Worm (Caenorhabditis elegans) whole organism, L4 larva: ENCODE measurements around the gene C14A11.9.

Experiments used
- D1046.2 ChIP-seq: fragments of 200-800 bp; sonication (Bioruptor generic); IDR thresholded peaks from 2 replicates; pipeline ENCODE4 v1.3.6; 2022; ENCODE audit warnings: missing genetic modification characterization, missing compliant biosample characterization
- F49E8.2 ChIP-seq: sonication (generic microtip); optimal IDR thresholded peaks from 2 replicates; lab custom pipeline; 2016; ENCODE audit warnings: missing compliant biosample characterization, mild to moderate bottlenecking, missing genetic modification characterization, borderline replicate concordance
- dpl-1 ChIP-seq: fragments of 150-350 bp; optimal IDR thresholded peaks from 2 replicates; lab custom pipeline; 2014; ENCODE audit warnings: missing biosample characterization, missing genetic modification reagents, missing genetic modification characterization
- hlh-11 ChIP-seq: fragments of 200-800 bp; sonication (Bioruptor generic); optimal IDR thresholded peaks from 2 replicates; lab custom pipeline; 2018; ENCODE audit warnings: mild to moderate bottlenecking, missing genetic modification characterization, missing compliant biosample characterization
- mes-2 ChIP-seq: sonication (generic microtip); optimal IDR thresholded peaks from 2 replicates; lab custom pipeline; 2016; ENCODE audit warnings: missing genotype, mild to moderate bottlenecking, missing genetic modification characterization, missing compliant biosample characterization; ENCODE audit not compliant: poor library complexity, severe bottlenecking
- pha-4 ChIP-seq, 2 experiments: fragments of 150-350 bp in 1 of 2; fragments of 200-800 bp in 1 of 2; sonication (Bioruptor generic) in 1 of 2; IDR thresholded peaks in 1 of 2; optimal IDR thresholded peaks in 1 of 2; 2 replicates each; pipeline versions ENCODE4 v1.3.6 to Lab custom; 2014 to 2022; ENCODE audit warnings: missing genetic modification characterization in 2 of 2, missing genetic modification reagents in 2 of 2, missing biosample characterization in 1 of 2, missing compliant biosample characterization in 1 of 2
- unc-62 ChIP-seq, 3 experiments: fragments of 150-350 bp in 1 of 3; sonication (generic microtip); optimal IDR thresholded peaks in 2 of 3; peaks in 1 of 3; 1 replicate in 1 of 3; 2 replicates in 2 of 3; lab custom pipeline; 2014 to 2017; ENCODE audit warnings: missing biosample characterization in 3 of 3, missing genetic modification characterization in 3 of 3, missing genetic modification reagents in 3 of 3, missing genotype in 1 of 3

DNA sequence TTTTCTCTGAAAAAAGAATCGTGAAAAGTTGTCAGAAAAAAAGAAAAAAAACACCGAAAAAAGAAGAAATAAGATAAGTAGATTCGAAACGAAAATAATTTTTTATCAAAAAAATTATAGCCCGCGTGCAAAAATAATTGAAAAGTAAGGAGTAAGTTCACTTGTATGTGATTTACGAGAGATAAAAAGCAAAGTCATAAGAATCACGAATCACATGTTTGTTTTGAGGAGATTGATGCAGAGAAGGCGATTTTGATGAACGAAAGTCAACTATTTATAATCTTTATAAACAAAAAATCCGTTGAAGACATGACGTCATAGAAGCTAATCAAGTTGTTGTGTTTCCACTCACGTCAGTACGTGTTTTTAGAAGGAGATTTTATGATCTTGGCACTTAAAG lies 30.9 kb upstream of the C14A11.9 start, which contains the start of gene Y71H10B.1:
- no peak for TF ChIP-seq dpl-1 (GFP tag; lab: Kevin White, UChicago)
- no peak for TF ChIP-seq unc-62 (GFP tag; optimal IDR thresholded peaks at IDR 0.05 in 1 of 2; lab: Kevin White, UChicago)
- TF ChIP-seq unc-62 (tag; optimal IDR thresholded peaks at IDR 0.05; lab: Kevin White, UChicago): no peak
- no peak for TF ChIP-seq F49E8.2 (tag; lab: Kevin White, UChicago)
- TF ChIP-seq mes-2: no peak
- no peak for TF ChIP-seq pha-4 (GFP tag; IDR thresholded peaks at IDR 0.05; lab: Robert Waterston, UW)
- TF ChIP-seq pha-4 (tag; optimal IDR thresholded peaks at IDR 0.05; lab: Kevin White, UChicago): no peak
- TF ChIP-seq hlh-11: no peak
- no peak for TF ChIP-seq D1046.2 (GFP tag; lab: Robert Waterston, UW)
